3 worm cellular contexts compared by ENCODE assay signal in the genomic region with DNA sequence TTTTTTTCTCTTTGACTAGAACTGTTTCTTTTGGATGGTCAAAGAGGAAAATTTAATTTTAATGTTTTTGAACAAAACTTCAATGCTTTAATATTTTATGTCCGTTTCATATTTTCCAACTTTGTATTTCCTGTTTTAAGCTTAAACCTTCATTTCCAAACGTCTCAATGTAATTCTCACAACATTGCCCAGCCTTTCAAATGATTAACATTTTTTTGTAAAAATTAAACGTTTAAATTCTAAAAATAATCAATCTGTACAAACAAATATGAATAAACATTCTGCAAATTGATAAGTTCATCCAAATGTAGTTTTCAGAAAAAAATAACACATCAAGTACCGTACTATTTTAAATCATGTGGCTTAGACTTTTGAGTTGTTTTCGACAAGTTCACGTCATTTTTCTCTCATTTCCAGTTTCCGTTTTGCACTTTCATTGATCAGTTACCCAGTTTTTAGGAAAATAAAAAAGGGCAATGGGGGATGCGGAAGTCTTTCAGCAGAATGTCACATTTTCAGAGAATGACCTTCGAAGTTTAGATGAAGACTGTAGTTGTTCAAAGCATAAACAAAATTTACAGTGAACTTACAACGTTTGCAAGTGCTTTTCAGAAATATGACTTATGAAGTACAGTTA.
TF ChIP-seq lines count a peak whose summit lies in the region.

No protein-coding gene starts in this region.

TF ChIP-seq in whole organism, L2 larva, 48 proteins besides CTCF, POLR2A, EP300 and RAD21:
- TF ChIP-seq nhr-25 (tag; optimal IDR thresholded peaks at IDR 0.05; lab: Kevin White, UChicago) (peak; percentile 37), nhr-21 (tag; optimal IDR thresholded peaks at IDR 0.05; lab: Kevin White, UChicago) (peak; percentile 60), nhr-11 (tag; optimal IDR thresholded peaks at IDR 0.05; lab: Kevin White, UChicago) (peak; percentile 83), blmp-1 (tag; optimal IDR thresholded peaks at IDR 0.05; lab: Kevin White, UChicago; ENCODE audit: insufficient read depth) (peak; percentile 48), crh-2 (tag; optimal IDR thresholded peaks at IDR 0.05; lab: Kevin White, UChicago) (no peak), alr-1 (tag; optimal IDR thresholded peaks at IDR 0.05; lab: Kevin White, UChicago) (no peak), lin-11 (tag; optimal IDR thresholded peaks at IDR 0.05; lab: Kevin White, UChicago) (no peak), lsy-2 (tag; optimal IDR thresholded peaks at IDR 0.05; lab: Kevin White, UChicago) (peak in 1 of 2 experiments; percentile 43), skn-1 (tag; optimal IDR thresholded peaks at IDR 0.05; lab: Kevin White, UChicago) (no peak), fos-1 (tag; optimal IDR thresholded peaks at IDR 0.05; lab: Kevin White, UChicago) (peak; percentile 45)

TF ChIP-seq in whole organism, L3 larva, 47 proteins besides CTCF, POLR2A, EP300 and RAD21:
- TF ChIP-seq nhr-43 (tag; optimal IDR thresholded peaks at IDR 0.05; lab: Kevin White, UChicago; ENCODE audit: poor library complexity, severe bottlenecking) (peak; percentile 76), jun-1 (tag; optimal IDR thresholded peaks at IDR 0.05; lab: Kevin White, UChicago) (peak; percentile 20), ceh-82 (tag; optimal IDR thresholded peaks at IDR 0.05; lab: Kevin White, UChicago) (peak; percentile 1), ama-1 (optimal IDR thresholded peaks at IDR 0.05; lab: Kevin White, UChicago) (peak; percentile 20), nhr-23 (tag; optimal IDR thresholded peaks at IDR 0.05; lab: Kevin White, UChicago) (peak; percentile 81), nhr-25 (tag; optimal IDR thresholded peaks at IDR 0.05; lab: Kevin White, UChicago) (peak; percentile 78), nfya-1 (tag; optimal IDR thresholded peaks at IDR 0.05; lab: Kevin White, UChicago; ENCODE audit: insufficient read depth) (peak; percentile 18), snpc-4 (tag; optimal IDR thresholded peaks at IDR 0.05; lab: Kevin White, UChicago) (no peak), nhr-67 (tag; optimal IDR thresholded peaks at IDR 0.05; lab: Kevin White, UChicago) (no peak), nhr-12 (tag; optimal IDR thresholded peaks at IDR 0.05; lab: Kevin White, UChicago) (no peak), eor-1 (tag; optimal IDR thresholded peaks at IDR 0.05; lab: Kevin White, UChicago) (no peak), lsy-12 (tag; optimal IDR thresholded peaks at IDR 0.05; lab: Kevin White, UChicago) (peak; percentile 62), fos-1 (tag; optimal IDR thresholded peaks at IDR 0.05; lab: Kevin White, UChicago) (peak; percentile 61), ztf-11 (tag; optimal IDR thresholded peaks at IDR 0.05; lab: Kevin White, UChicago) (no peak), tbx-2 (tag; optimal IDR thresholded peaks at IDR 0.05; lab: Kevin White, UChicago) (peak; percentile 56), unc-62 (GFP tag; optimal IDR thresholded peaks at IDR 0.05; lab: Kevin White, UChicago) (peak; percentile 7), daf-12 (tag; optimal IDR thresholded peaks at IDR 0.05; lab: Kevin White, UChicago) (no peak)
TF ChIP-seq in whole organism, L3 larva: peak in this region for 11.

TF ChIP-seq in whole organism, L4 larva, 104 proteins besides CTCF, POLR2A, EP300 and RAD21:
- TF ChIP-seq nhr-28 (tag; optimal IDR thresholded peaks at IDR 0.05; lab: Kevin White, UChicago) (peak; percentile 17), hif-1 (tag; optimal IDR thresholded peaks at IDR 0.05; lab: Kevin White, UChicago) (no peak), unc-39 (tag; optimal IDR thresholded peaks at IDR 0.05; lab: Kevin White, UChicago) (no peak), zag-1 (tag; optimal IDR thresholded peaks at IDR 0.05; lab: Kevin White, UChicago) (no peak), nhr-10 (tag; optimal IDR thresholded peaks at IDR 0.05; lab: Kevin White, UChicago) (peak; percentile 71), mes-2 (tag; optimal IDR thresholded peaks at IDR 0.05; lab: Kevin White, UChicago; ENCODE audit: poor library complexity, severe bottlenecking) (peak; percentile 47), ama-1 (optimal IDR thresholded peaks at IDR 0.05; lab: Kevin White, UChicago) (peak; percentile 53), lsy-2 (tag; optimal IDR thresholded peaks at IDR 0.05; lab: Kevin White, UChicago) (peak in 1 of 2 experiments; percentile 50), hlh-30 (tag; optimal IDR thresholded peaks at IDR 0.05; lab: Kevin White, UChicago; ENCODE audit: insufficient read depth) (peak; percentile 32), nhr-11 (tag; optimal IDR thresholded peaks at IDR 0.05; lab: Kevin White, UChicago) (no peak), hlh-11 (tag; optimal IDR thresholded peaks at IDR 0.05; lab: Kevin White, UChicago) (peak; percentile 46), unc-62 (GFP tag; optimal IDR thresholded peaks at IDR 0.05 in 1 of 2; lab: Kevin White, UChicago) (peak in 1 of 2 experiments; percentile 99), unc-62 (tag; optimal IDR thresholded peaks at IDR 0.05; lab: Kevin White, UChicago) (no peak), vab-7 (GFP tag; IDR thresholded peaks at IDR 0.05; lab: Robert Waterston, UW) (no peak), nhr-102 (tag; optimal IDR thresholded peaks at IDR 0.05; lab: Kevin White, UChicago) (peak; percentile 4), R02D3.7 (tag; optimal IDR thresholded peaks at IDR 0.05; lab: Kevin White, UChicago) (no peak), nhr-25 (tag; optimal IDR thresholded peaks at IDR 0.05; lab: Kevin White, UChicago; ENCODE audit: borderline replicate concordance, insufficient read depth) (peak; percentile 8), aly-2 (tag; optimal IDR thresholded peaks at IDR 0.05; lab: Kevin White, UChicago) (no peak), jun-1 (tag; optimal IDR thresholded peaks at IDR 0.05; lab: Kevin White, UChicago) (no peak), mdl-1 (tag; optimal IDR thresholded peaks at IDR 0.05; lab: Kevin White, UChicago) (peak in 1 of 2 experiments; percentile 38), ztf-11 (tag; optimal IDR thresholded peaks at IDR 0.05; lab: Kevin White, UChicago) (no peak), rbr-2 (tag; optimal IDR thresholded peaks at IDR 0.05; lab: Kevin White, UChicago) (peak; percentile 22), lir-3 (tag; optimal IDR thresholded peaks at IDR 0.05; lab: Kevin White, UChicago) (no peak), aha-1 (tag; lab: Kevin White, UChicago) (peak; percentile 65)
